Fruit fly (Drosophila melanogaster): Measurements from ENCODE around the gene CG3191.
A peak's percentile ranks its signal among the peaks of the same experiment; 100 is the strongest.

CG3191 gene

DNA sequence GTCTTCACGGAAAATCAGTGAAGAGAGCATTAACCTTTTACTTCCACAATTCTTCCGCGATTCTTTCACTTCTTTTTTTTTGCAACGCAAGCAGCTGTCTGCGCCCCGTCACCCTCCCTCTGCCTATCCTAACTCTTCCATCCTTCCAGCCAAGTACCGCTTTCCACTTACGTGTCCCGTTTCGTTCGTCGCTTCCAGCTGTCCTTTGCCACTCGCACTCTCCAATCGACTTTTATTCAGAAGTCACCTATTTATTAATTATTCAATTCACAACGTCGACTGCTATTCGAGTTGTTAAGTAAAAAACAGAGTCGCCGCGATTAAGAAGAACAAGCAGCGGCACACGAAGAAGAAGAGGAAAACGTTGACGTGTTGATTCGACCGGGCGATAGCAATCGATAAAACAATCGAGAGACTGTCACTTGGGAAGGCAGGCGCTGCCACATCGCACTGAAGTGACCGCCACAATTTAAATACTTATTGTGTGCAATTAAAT is 23.0 kb upstream of the CG3191 start, which contains the start of gene Grp170 (continued):
- no peak for TF ChIP-seq ttk (GFP tag; IDR thresholded peaks at IDR 0.05)
- TF ChIP-seq Atf6 (GFP tag; IDR thresholded peaks at IDR 0.05), result no peak
- peak; percentile 90 for TF ChIP-seq Med (GFP tag)
- TF ChIP-seq CTCF (GFP tag; optimal IDR thresholded peaks at IDR 0.05), result peak; percentile 19
- no peak for TF ChIP-seq zen (tag; optimal IDR thresholded peaks at IDR 0.05)
- TF ChIP-seq grn (GFP tag; optimal IDR thresholded peaks at IDR 0.05), result peak; percentile 22
- no peak for TF ChIP-seq ara (GFP tag; IDR thresholded peaks at IDR 0.05)
- TF ChIP-seq CG6689 (GFP tag; IDR thresholded peaks at IDR 0.05), result no peak
- TF ChIP-seq CG9932 (GFP tag; IDR thresholded peaks at IDR 0.05), result peak; percentile 18; the same call in 1 of the 2 replicates
- no peak for TF ChIP-seq fd3F (GFP tag; optimal IDR thresholded peaks at IDR 0.05)
- TF ChIP-seq slp2 (GFP tag; optimal IDR thresholded peaks at IDR 0.05), result no peak
- TF ChIP-seq jumu (GFP tag; optimal IDR thresholded peaks at IDR 0.05), result no peak
- no peak for TF ChIP-seq CG30403 (GFP tag; optimal IDR thresholded peaks at IDR 0.05)
- TF ChIP-seq pnt (GFP tag; optimal IDR thresholded peaks at IDR 0.05), result no peak
- no peak for TF ChIP-seq Asciz (GFP tag; optimal IDR thresholded peaks at IDR 0.05)
- no peak for TF ChIP-seq NFAT (GFP tag; IDR thresholded peaks at IDR 0.05)
- TF ChIP-seq CG13287 (GFP tag; IDR thresholded peaks at IDR 0.05; ENCODE audit: partially characterized antibody), result peak; percentile 93
- TF ChIP-seq Poxn (GFP tag; IDR thresholded peaks at IDR 0.05), result no peak
- TF ChIP-seq Fer1 (GFP tag; optimal IDR thresholded peaks at IDR 0.05), result peak; percentile 34
- no peak for TF ChIP-seq Six4 (GFP tag; optimal IDR thresholded peaks at IDR 0.05)
- no peak for TF ChIP-seq CG5953 (GFP tag; IDR thresholded peaks at IDR 0.05)
- no peak for TF ChIP-seq wor (GFP tag; IDR thresholded peaks at IDR 0.05)
- TF ChIP-seq unpg (GFP tag; optimal IDR thresholded peaks at IDR 0.05), result no peak
- TF ChIP-seq CG17612 (GFP tag; IDR thresholded peaks at IDR 0.05), result no peak
- peak; percentile 82 for TF ChIP-seq CG15514 (GFP tag; optimal IDR thresholded peaks at IDR 0.05)
- TF ChIP-seq CG12219 (GFP tag; optimal IDR thresholded peaks at IDR 0.05), result no peak
- TF ChIP-seq CG4854 (GFP tag; optimal IDR thresholded peaks at IDR 0.05), result no peak
- no peak for TF ChIP-seq CG14667 (GFP tag; IDR thresholded peaks at IDR 0.05)
- no peak for TF ChIP-seq mirr (GFP tag; optimal IDR thresholded peaks at IDR 0.05)
- peak; percentile 69 for TF ChIP-seq Doc3 (GFP tag; IDR thresholded peaks at IDR 0.05; ENCODE audit: partially characterized antibody)
- no peak for TF ChIP-seq CG16863 (GFP tag; optimal IDR thresholded peaks at IDR 0.05)
- TF ChIP-seq knrl (GFP tag; IDR thresholded peaks at IDR 0.05; ENCODE audit: partially characterized antibody), result peak; percentile 87
- TF ChIP-seq CG16815 (GFP tag; optimal IDR thresholded peaks at IDR 0.05), result no peak
- TF ChIP-seq CG11560 (tag; IDR thresholded peaks at IDR 0.05), result no peak
- no peak for TF ChIP-seq zf30C (GFP tag; optimal IDR thresholded peaks at IDR 0.05)
- TF ChIP-seq onecut (GFP tag; IDR thresholded peaks at IDR 0.05), result peak; percentile 20; the same call in 1 of the 2 replicates
- TF ChIP-seq CG17568 (GFP tag; optimal IDR thresholded peaks at IDR 0.05), result no peak
- TF ChIP-seq CG14710 (tag; optimal IDR thresholded peaks at IDR 0.05), result peak; percentile 66
- no peak for TF ChIP-seq gsb-n (tag; optimal IDR thresholded peaks at IDR 0.05)
- TF ChIP-seq CG17912 (GFP tag; optimal IDR thresholded peaks at IDR 0.05), result no peak
- no peak for TF ChIP-seq CG7786 (GFP tag; optimal IDR thresholded peaks at IDR 0.05)
- no peak for TF ChIP-seq br (optimal IDR thresholded peaks at IDR 0.05)
- no peak for TF ChIP-seq her (GFP tag; optimal IDR thresholded peaks at IDR 0.05)
- TF ChIP-seq gt (GFP tag; IDR thresholded peaks at IDR 0.05), result no peak
- no peak for TF ChIP-seq CG10209 (GFP tag; optimal IDR thresholded peaks at IDR 0.05)
- TF ChIP-seq croc (GFP tag; conservative IDR thresholded peaks at IDR 0.05), result no peak
- peak; percentile 12 for TF ChIP-seq CG2678 (tag; optimal IDR thresholded peaks at IDR 0.05)
- TF ChIP-seq prd (optimal IDR thresholded peaks at IDR 0.05), result no peak
- no peak for TF ChIP-seq prd (GFP tag; IDR thresholded peaks at IDR 0.05)
- no peak for TF ChIP-seq Spps (tag; optimal IDR thresholded peaks at IDR 0.05)
- TF ChIP-seq pzg (GFP tag; optimal IDR thresholded peaks at IDR 0.05), result peak; percentile 91
- no peak for TF ChIP-seq CG13775 (GFP tag; optimal IDR thresholded peaks at IDR 0.05)
- no peak for TF ChIP-seq gcm2 (GFP tag; optimal IDR thresholded peaks at IDR 0.05)

Data from whole organism, embryonic.